Fruit fly (Drosophila melanogaster): Measurements from ENCODE around the gene Acsf3.

The Acsf3 gene

dm6 chrX:7305753-7306338, 23.0 kb upstream of the Acsf3 start (continued):
- peak; percentile 36 for TF ChIP-seq jumu (GFP tag; optimal IDR thresholded peaks at IDR 0.05)
- TF ChIP-seq CG4424 (GFP tag; optimal IDR thresholded peaks at IDR 0.05) = peak; percentile 61
- TF ChIP-seq Fer1 (GFP tag; optimal IDR thresholded peaks at IDR 0.05) = peak; percentile 60
- peak; percentile 22 to 56 for TF ChIP-seq chif (GFP tag; optimal IDR thresholded peaks at IDR 0.05)
- no peak for TF ChIP-seq hkb (optimal IDR thresholded peaks at IDR 0.05)
- peak; percentile 58 for TF ChIP-seq hkb (GFP tag; IDR thresholded peaks at IDR 0.05)
- TF ChIP-seq CG17359 (tag; optimal IDR thresholded peaks at IDR 0.05) = peak; percentile 50
- peak; percentile 54 for TF ChIP-seq Blimp-1 (GFP tag; optimal IDR thresholded peaks at IDR 0.05)
- TF ChIP-seq CG33557 (GFP tag; optimal IDR thresholded peaks at IDR 0.05) = peak; percentile 22
- TF ChIP-seq kay (GFP tag; optimal IDR thresholded peaks at IDR 0.05) = peak; percentile 20
- peak; percentile 53; the same call in 1 of the 2 replicates for TF ChIP-seq esg (GFP tag; conservative IDR thresholded peaks at IDR 0.05)
- peak; percentile 43 for TF ChIP-seq CG9437 (GFP tag; optimal IDR thresholded peaks at IDR 0.05)
- no peak for TF ChIP-seq sc (optimal IDR thresholded peaks at IDR 0.05)
- peak; percentile 54 for TF ChIP-seq sc (GFP tag; optimal IDR thresholded peaks at IDR 0.05)
- no peak for TF ChIP-seq zfh2 (GFP tag; optimal IDR thresholded peaks at IDR 0.05)
- peak; percentile 59; the same call in 2 of the 3 replicates for TF ChIP-seq CG11093 (GFP tag; IDR thresholded peaks at IDR 0.05)
- peak; percentile 25 for TF ChIP-seq BtbVII (GFP tag; optimal IDR thresholded peaks at IDR 0.05)
- TF ChIP-seq CG17328 (GFP tag; IDR thresholded peaks at IDR 0.05) = peak; percentile 43; the same call in 1 of the 2 replicates
- TF ChIP-seq CG11723 (GFP tag; optimal IDR thresholded peaks at IDR 0.05) = peak; percentile 37
- TF ChIP-seq E2f2 (GFP tag; IDR thresholded peaks at IDR 0.05) = 0 out of 2 replicates have a peak, but pooled peaks have one; percentile 24
- peak; percentile 27; the same call in 1 of the 2 replicates for TF ChIP-seq klu (GFP tag; IDR thresholded peaks at IDR 0.05)
- TF ChIP-seq Ada2b (GFP tag; IDR thresholded peaks at IDR 0.05) = 0 out of 2 replicates have a peak, but pooled peaks have one; percentile 15
- TF ChIP-seq crp (GFP tag; optimal IDR thresholded peaks at IDR 0.05) = peak in 1 of 2 experiments; percentile 4
- peak; percentile 89 for TF ChIP-seq Ets65A (GFP tag)
- no peak for TF ChIP-seq p53 (GFP tag; optimal IDR thresholded peaks at IDR 0.05)
- peak; percentile 47 for TF ChIP-seq nau (GFP tag; optimal IDR thresholded peaks at IDR 0.05)
- peak; percentile 44 for TF ChIP-seq CG2202 (tag; optimal IDR thresholded peaks at IDR 0.05)
- TF ChIP-seq CG15269 (tag; optimal IDR thresholded peaks at IDR 0.05) = peak; percentile 49
- peak; percentile 10 for TF ChIP-seq CG15073 (GFP tag; optimal IDR thresholded peaks at IDR 0.05)
- TF ChIP-seq ssp (GFP tag; IDR thresholded peaks at IDR 0.05) = peak; percentile 28; the same call in 1 of the 2 replicates
- TF ChIP-seq eyg (GFP tag; optimal IDR thresholded peaks at IDR 0.05) = no peak
- peak; percentile 12 for TF ChIP-seq mam (GFP tag; optimal IDR thresholded peaks at IDR 0.05)
- TF ChIP-seq E2f1 (GFP tag; IDR thresholded peaks at IDR 0.05) = peak; percentile 46
- peak; percentile 53 for TF ChIP-seq Chrac-16 (GFP tag; optimal IDR thresholded peaks at IDR 0.05)
- peak; percentile 55; the same call in 1 of the 2 replicates for TF ChIP-seq CG4360 (GFP tag; IDR thresholded peaks at IDR 0.05)
- peak; percentile 18 for TF ChIP-seq CG8281 (tag; optimal IDR thresholded peaks at IDR 0.05)
- TF ChIP-seq pum (GFP tag; optimal IDR thresholded peaks at IDR 0.05) = peak; percentile 30
- TF ChIP-seq Gug (GFP tag; IDR thresholded peaks at IDR 0.05) = peak; percentile 46; the same call in 2 of the 4 replicates
- peak; percentile 50 for TF ChIP-seq ewg (GFP tag; optimal IDR thresholded peaks at IDR 0.05)
- peak; percentile 75 for TF ChIP-seq phol (tag; optimal IDR thresholded peaks at IDR 0.05)
- TF ChIP-seq sens (GFP tag) = peak; percentile 86
- TF ChIP-seq Lpt (GFP tag; optimal IDR thresholded peaks at IDR 0.05) = no peak
- no peak for TF ChIP-seq CkIIα-i1 (GFP tag; IDR thresholded peaks at IDR 0.05)
- TF ChIP-seq lab (GFP tag; optimal IDR thresholded peaks at IDR 0.05) = peak; percentile 49
- TF ChIP-seq CG6272 (GFP tag; IDR thresholded peaks at IDR 0.05) = no peak
- peak; percentile 13 for TF ChIP-seq fd64A (GFP tag; optimal IDR thresholded peaks at IDR 0.05)
- TF ChIP-seq ftz-f1 (GFP tag; optimal IDR thresholded peaks at IDR 0.05) = no peak
- TF ChIP-seq Stat92E (GFP tag; optimal IDR thresholded peaks at IDR 0.05) = no peak
- peak; percentile 26 for TF ChIP-seq CG17802 (tag; optimal IDR thresholded peaks at IDR 0.05)
- TF ChIP-seq vfl (GFP tag; optimal IDR thresholded peaks at IDR 0.05) = no peak
